Worm (Caenorhabditis elegans): ENCODE data around the gene F14D7.8.
"Not testable (repeated sequence)": the region's sequence is repeated elsewhere in the genome, so short reads cannot be mapped to it uniquely, and the experiment has no call there.

Gene F14D7.8

ce11 chrV:14308164-14308563 lies 4.4 kb downstream of the F14D7.8 start, which contains the start of gene spig-5:
Gene spig-5 (plus strand): TSS chrV:14308464.
- not testable (repeated sequence) for TF ChIP-seq mcd-1 (GFP tag; IDR thresholded peaks at IDR 0.05); unc-62 (GFP tag; optimal IDR thresholded peaks at IDR 0.05); ets-4 (GFP tag; optimal IDR thresholded peaks at IDR 0.05)

DNA sequence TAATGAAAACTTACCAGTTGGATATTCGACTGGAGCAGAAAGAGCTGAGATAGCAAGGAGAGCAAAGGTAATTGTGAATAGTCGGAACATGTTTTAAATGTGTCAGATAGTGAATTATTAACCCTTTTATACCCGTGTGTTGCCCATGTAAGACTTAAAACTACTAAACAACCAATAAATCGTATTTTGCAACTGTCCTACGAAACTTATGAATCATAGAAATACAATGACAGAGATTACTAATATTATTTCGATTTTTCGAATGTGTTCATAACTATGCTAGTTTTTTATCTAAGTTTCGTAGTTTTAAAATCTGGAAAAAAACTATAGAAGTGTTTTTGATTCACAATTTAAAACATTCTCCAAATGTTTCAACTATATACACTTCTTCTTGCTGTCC lies 5.8 kb downstream of the F14D7.8 start, which contains the start of gene spig-4:
spig-4 (minus strand) TSS at position 101 of the 400 bp plus-strand sequence.
- not testable (repeated sequence) for TF ChIP-seq ceh-91 (GFP tag; IDR thresholded peaks at IDR 0.05); fkh-3 (tag; optimal IDR thresholded peaks at IDR 0.05); zfh-2 (GFP tag; conservative IDR thresholded peaks at IDR 0.05)

DNA sequence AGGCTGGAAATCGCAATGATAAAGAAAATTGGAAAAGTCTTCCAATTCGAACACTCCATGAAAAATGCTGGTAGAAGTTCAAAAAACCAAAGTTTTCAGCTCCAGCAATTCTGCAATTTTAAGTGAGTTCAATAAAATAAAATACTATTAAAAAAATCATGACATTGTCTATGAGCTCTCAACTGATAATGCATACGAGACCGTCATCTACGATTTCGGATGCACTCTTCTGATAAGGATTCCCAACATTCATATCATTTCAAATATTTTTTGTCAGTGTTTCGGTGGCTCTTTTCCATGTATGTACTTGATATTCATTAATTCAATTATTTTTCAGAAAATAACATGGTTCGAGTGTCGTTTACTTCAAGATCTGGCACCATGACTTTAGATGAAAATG lies 11.5 kb downstream of the F14D7.8 start, which contains the start of gene F14D7.6:
F14D7.6 (plus strand) TSS at position 338 of the 400 bp plus-strand sequence.
- peak; percentile 21 for TF ChIP-seq nhr-80 (tag; optimal IDR thresholded peaks at IDR 0.05)
- TF ChIP-seq ceh-58 (GFP tag; IDR thresholded peaks at IDR 0.05), result no peak

DNA sequence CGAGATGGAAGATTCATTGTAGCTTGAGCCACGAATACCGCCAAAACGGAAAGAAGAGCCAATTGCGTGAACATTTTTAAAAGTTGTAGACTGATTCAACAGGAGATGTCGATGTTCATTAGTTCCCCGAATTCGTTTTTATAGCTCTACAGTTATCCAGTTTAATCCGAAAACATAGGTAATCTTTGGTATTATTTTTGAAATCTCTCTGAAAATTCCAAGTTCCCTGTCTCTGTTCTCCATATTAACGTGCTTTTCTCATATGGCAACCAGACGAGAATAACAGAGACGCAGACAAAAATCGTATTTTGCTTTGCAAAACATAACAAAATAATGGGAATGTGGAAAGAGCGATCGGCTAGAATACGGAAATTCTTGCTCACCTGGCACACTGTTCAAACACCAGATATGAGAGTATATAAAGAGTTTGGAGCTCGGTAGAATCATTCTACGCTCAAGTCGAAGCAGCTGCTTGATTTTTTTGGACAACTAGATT lies 13.0 kb downstream of the F14D7.8 start, which contains the start of the genes spig-3 and F14D7.12:
spig-3 (minus strand) TSS at position 101 of the 496 bp plus-strand sequence.
F14D7.12 (plus strand) TSS at position 446 of the 496 bp plus-strand sequence.
- TF ChIP-seq nhr-80 (tag; optimal IDR thresholded peaks at IDR 0.05), result no peak
- no peak for TF ChIP-seq lir-1 (GFP tag; conservative IDR thresholded peaks at IDR 0.05)
- TF ChIP-seq bed-1 (GFP tag; IDR thresholded peaks at IDR 0.05), result no peak
- no peak for TF ChIP-seq T07F8.4 (tag; optimal IDR thresholded peaks at IDR 0.05)
- no peak for TF ChIP-seq pha-4 (tag; optimal IDR thresholded peaks at IDR 0.05)
- no peak for TF ChIP-seq attf-6 (GFP tag; IDR thresholded peaks at IDR 0.05)

ce11 chrV:14296499-14296898 lies 16.1 kb downstream of the F14D7.8 start, which contains the start of gene F14D7.3:
Gene F14D7.3 (plus strand): TSS chrV:14296799.
- TF ChIP-seq hsf-1 (GFP tag; IDR thresholded peaks at IDR 0.05) (no peak), ztf-3 (GFP tag; optimal IDR thresholded peaks at IDR 0.05) (no peak), egl-44 (GFP tag; IDR thresholded peaks at IDR 0.05) (no peak), ztf-26 (tag; optimal IDR thresholded peaks at IDR 0.05) (no peak), ceh-100 (GFP tag; IDR thresholded peaks at IDR 0.05) (no peak), D2030.7 (GFP tag; IDR thresholded peaks at IDR 0.05) (no peak), B0261.1 (tag; optimal IDR thresholded peaks at IDR 0.05) (no peak), attf-5 (GFP tag; optimal IDR thresholded peaks at IDR 0.05) (no peak), ztf-22 (GFP tag; optimal IDR thresholded peaks at IDR 0.05) (no peak), xnd-1 (tag; optimal IDR thresholded peaks at IDR 0.05) (no peak), somi-1 (GFP tag; optimal IDR thresholded peaks at IDR 0.05) (no peak), T07F8.4 (tag; optimal IDR thresholded peaks at IDR 0.05) (no peak), F52B5.7 (tag; optimal IDR thresholded peaks at IDR 0.05) (no peak), ZK185.1 (tag; optimal IDR thresholded peaks at IDR 0.05; ENCODE audit: poor library complexity, severe bottlenecking) (no peak), ztf-25 (GFP tag; IDR thresholded peaks at IDR 0.05) (no peak), Y79H2A.3 (GFP tag; conservative IDR thresholded peaks at IDR 0.05) (no peak), let-607 (tag; optimal IDR thresholded peaks at IDR 0.05) (no peak), ztf-28 (GFP tag; IDR thresholded peaks at IDR 0.05) (no peak), F57C9.4 (tag; optimal IDR thresholded peaks at IDR 0.05) (no peak), let-526 (GFP tag; IDR thresholded peaks at IDR 0.05) (no peak)

All from whole organism, young adult.